Worm (Caenorhabditis elegans) whole organism, L1 larva: ENCODE measurements around the gene ubc-24.

Experiments
- Y116A8C.19 ChIP-seq: sonication (generic microtip); optimal IDR thresholded peaks from 2 replicates; lab custom pipeline; 2016; ENCODE audit warnings: missing compliant biosample characterization, missing genetic modification characterization, borderline replicate concordance
- efl-1 ChIP-seq, 4 experiments: fragments of 150-350 bp; optimal IDR thresholded peaks in 3 of 4; peaks in 1 of 4; 1 replicate in 1 of 4; 2 replicates in 3 of 4; lab custom pipeline; 2014; ENCODE audit warnings: missing biosample characterization in 2 of 4, missing genetic modification characterization in 2 of 4, missing genetic modification reagents in 2 of 4
- fkh-8 ChIP-seq: sonication (generic microtip); optimal IDR thresholded peaks from 2 replicates; lab custom pipeline; 2016; ENCODE audit warnings: mild to moderate bottlenecking, missing genetic modification characterization, missing compliant biosample characterization
- fos-1 ChIP-seq: fragments of 150-350 bp; optimal IDR thresholded peaks from 2 replicates; lab custom pipeline; 2014; ENCODE audit warnings: missing biosample characterization, missing genetic modification characterization
- mdl-1 ChIP-seq, 2 experiments: fragments of 150-350 bp; optimal IDR thresholded peaks; 2 replicates each; lab custom pipeline; 2014 to 2017; ENCODE audit warnings: missing biosample characterization in 2 of 2, missing genetic modification characterization in 2 of 2, inconsistent platforms in 1 of 2
- pqm-1 ChIP-seq: sonication (generic microtip); optimal IDR thresholded peaks from 3 replicates; lab custom pipeline; 2017; ENCODE audit warnings: missing biosample characterization, missing genetic modification characterization
- snpc-4 ChIP-seq: fragments of 150-350 bp; optimal IDR thresholded peaks from 2 replicates; lab custom pipeline; 2014; ENCODE audit warnings: missing biosample characterization, missing genetic modification characterization
- tlp-1 ChIP-seq: fragments of 150-350 bp; optimal IDR thresholded peaks from 2 replicates; lab custom pipeline; 2014; ENCODE audit warnings: missing biosample characterization, missing genetic modification characterization

ce11 chrII:8359350-8359749 is 46.1 kb upstream of the ubc-24 start, which contains the start of gene col-77:
- TF ChIP-seq fos-1 (no peak), mdl-1 (tag; optimal IDR thresholded peaks at IDR 0.05; lab: Kevin White, UChicago) (no peak), snpc-4 (tag; lab: Kevin White, UChicago) (no peak), Y116A8C.19 (tag; lab: Kevin White, UChicago) (no peak), pqm-1 (tag; lab: Kevin White, UChicago) (no peak), fkh-8 (tag; lab: Kevin White, UChicago) (no peak), efl-1 (optimal IDR thresholded peaks at IDR 0.05; lab: Kevin White, UChicago) (no peak), efl-1 (GFP tag; optimal IDR thresholded peaks at IDR 0.05 in 1 of 2; lab: Kevin White, UChicago) (no peak), tlp-1 (tag; lab: Kevin White, UChicago) (no peak)
